Worm (Caenorhabditis elegans) whole organism, L2 larva: ENCODE measurements around the gene msp-31.

Experiments used
- C34F6.9 ChIP-seq: fragments of 150-350 bp; optimal IDR thresholded peaks from 2 replicates; lab custom pipeline; 2014; ENCODE audit warnings: missing biosample characterization, missing genetic modification characterization
- F13H6.1 ChIP-seq: sonication (generic microtip); optimal IDR thresholded peaks from 2 replicates; lab custom pipeline; 2016; ENCODE audit warnings: missing genetic modification characterization, missing compliant biosample characterization
- R02D3.7 ChIP-seq: fragments of 150-350 bp; optimal IDR thresholded peaks from 2 replicates; lab custom pipeline; 2014; ENCODE audit warnings: missing biosample characterization, missing genetic modification characterization
- Y55F3AM.14 ChIP-seq: fragments of 200-800 bp; sonication (Bioruptor generic); optimal IDR thresholded peaks from 2 replicates; lab custom pipeline; 2018; ENCODE audit warnings: mild to moderate bottlenecking, missing genetic modification characterization, missing compliant biosample characterization
- ZK546.5 ChIP-seq: sonication (generic microtip); optimal IDR thresholded peaks from 2 replicates; lab custom pipeline; 2017; ENCODE audit warnings: missing biosample characterization, missing genetic modification characterization
- alr-1 ChIP-seq: fragments of 150-350 bp; optimal IDR thresholded peaks from 2 replicates; lab custom pipeline; 2014; ENCODE audit warnings: missing biosample characterization, missing genetic modification characterization
- aly-2 ChIP-seq: fragments of 150-350 bp; optimal IDR thresholded peaks from 2 replicates; lab custom pipeline; 2014; ENCODE audit warnings: missing biosample characterization, missing genetic modification characterization
- ama-1 ChIP-seq: fragments of 150-350 bp; optimal IDR thresholded peaks from 2 replicates; lab custom pipeline; 2018; ENCODE audit warnings: inconsistent platforms
- blmp-1 ChIP-seq: sonication (generic microtip); optimal IDR thresholded peaks from 2 replicates; lab custom pipeline; 2017; ENCODE audit warnings: missing genetic modification characterization, mild to moderate bottlenecking, missing compliant biosample characterization, antibody characterized with exemption, moderate library complexity; ENCODE audit not compliant: insufficient read depth
- ceh-16 ChIP-seq: fragments of 150-350 bp; optimal IDR thresholded peaks from 2 replicates; lab custom pipeline; 2014; ENCODE audit warnings: missing biosample characterization, missing genetic modification characterization
- ceh-82 ChIP-seq: fragments of 150-350 bp; optimal IDR thresholded peaks from 2 replicates; lab custom pipeline; 2014; ENCODE audit warnings: missing biosample characterization, missing genetic modification characterization
- crh-2 ChIP-seq: sonication (generic microtip); optimal IDR thresholded peaks from 2 replicates; lab custom pipeline; 2017; ENCODE audit warnings: missing biosample characterization, missing genetic modification characterization
- dmd-4 ChIP-seq: sonication (generic microtip); optimal IDR thresholded peaks from 2 replicates; lab custom pipeline; 2017; ENCODE audit warnings: missing biosample characterization, missing genetic modification characterization
- egl-27 ChIP-seq: sonication (generic microtip); optimal IDR thresholded peaks from 3 replicates; lab custom pipeline; 2017; ENCODE audit warnings: missing biosample characterization, missing genetic modification reagents, missing genetic modification characterization
- elt-1 ChIP-seq: fragments of 150-350 bp; optimal IDR thresholded peaks from 2 replicates; lab custom pipeline; 2014; ENCODE audit warnings: missing biosample characterization, missing genetic modification characterization
- elt-3 ChIP-seq: sonication (generic microtip); optimal IDR thresholded peaks from 2 replicates; lab custom pipeline; 2017; ENCODE audit warnings: missing biosample characterization, missing genetic modification characterization
- fos-1 ChIP-seq: fragments of 150-350 bp; optimal IDR thresholded peaks from 2 replicates; lab custom pipeline; 2014; ENCODE audit warnings: missing biosample characterization, missing genetic modification characterization
- gmeb-1 ChIP-seq: fragments of 150-350 bp; optimal IDR thresholded peaks from 2 replicates; lab custom pipeline; 2014; ENCODE audit warnings: missing biosample characterization, missing genetic modification characterization
- lin-11 ChIP-seq: fragments of 150-350 bp; sonication (generic microtip); optimal IDR thresholded peaks from 2 replicates; lab custom pipeline; 2014; ENCODE audit warnings: missing biosample characterization, missing genetic modification characterization, inconsistent platforms, mixed read lengths
- lin-39 ChIP-seq: fragments of 150-350 bp; optimal IDR thresholded peaks from 2 replicates; lab custom pipeline; 2014; ENCODE audit warnings: missing biosample characterization, missing genetic modification reagents, missing genetic modification characterization
- lsy-2 ChIP-seq, 2 experiments: fragments of 150-350 bp in 1 of 2; sonication (generic microtip) in 1 of 2; optimal IDR thresholded peaks; 2 replicates each; lab custom pipeline; 2014 to 2017; ENCODE audit warnings: missing biosample characterization in 2 of 2, missing genetic modification characterization in 2 of 2
- mab-5 ChIP-seq: fragments of 150-350 bp; optimal IDR thresholded peaks from 2 replicates; lab custom pipeline; 2014; ENCODE audit warnings: missing biosample characterization, missing genetic modification characterization
- mbf-1 ChIP-seq: sonication (generic microtip); optimal IDR thresholded peaks from 2 replicates; lab custom pipeline; 2017; ENCODE audit warnings: missing biosample characterization, missing genetic modification characterization
- mdl-1 ChIP-seq, 2 experiments: fragments of 150-350 bp in 1 of 2; sonication (generic microtip) in 1 of 2; optimal IDR thresholded peaks; 2 replicates each; lab custom pipeline; 2017; ENCODE audit warnings: missing biosample characterization in 2 of 2, missing genetic modification characterization in 2 of 2
- nhr-10 ChIP-seq: sonication (generic microtip); optimal IDR thresholded peaks from 2 replicates; lab custom pipeline; 2017; ENCODE audit warnings: missing biosample characterization, missing genetic modification characterization
- nhr-11 ChIP-seq: fragments of 150-350 bp; optimal IDR thresholded peaks from 2 replicates; lab custom pipeline; 2014; ENCODE audit warnings: missing biosample characterization, missing genetic modification characterization
- nhr-12 ChIP-seq: fragments of 150-350 bp; optimal IDR thresholded peaks from 2 replicates; lab custom pipeline; 2014; ENCODE audit warnings: missing biosample characterization, missing genetic modification characterization
- nhr-129 ChIP-seq: fragments of 150-350 bp; optimal IDR thresholded peaks from 2 replicates; lab custom pipeline; 2014; ENCODE audit warnings: missing biosample characterization, missing genetic modification characterization
- nhr-21 ChIP-seq: fragments of 150-350 bp; optimal IDR thresholded peaks from 2 replicates; lab custom pipeline; 2014; ENCODE audit warnings: missing biosample characterization, missing genetic modification characterization
- nhr-23 ChIP-seq: fragments of 150-350 bp; optimal IDR thresholded peaks from 2 replicates; lab custom pipeline; 2014; ENCODE audit warnings: missing biosample characterization, missing genetic modification reagents, missing genetic modification characterization
- nhr-237 ChIP-seq: fragments of 150-350 bp; optimal IDR thresholded peaks from 2 replicates; lab custom pipeline; 2014; ENCODE audit warnings: missing biosample characterization, missing genetic modification characterization
- nhr-25 ChIP-seq: fragments of 150-350 bp; sonication (generic microtip); optimal IDR thresholded peaks from 3 replicates; lab custom pipeline; 2014; ENCODE audit warnings: missing biosample characterization, missing genetic modification characterization
- nhr-6 ChIP-seq: fragments of 150-350 bp; optimal IDR thresholded peaks from 2 replicates; lab custom pipeline; 2014; ENCODE audit warnings: missing biosample characterization, missing genetic modification characterization
- nhr-77 ChIP-seq: fragments of 150-350 bp; optimal IDR thresholded peaks from 2 replicates; lab custom pipeline; 2014; ENCODE audit warnings: missing biosample characterization, missing genetic modification characterization
- peb-1 ChIP-seq: fragments of 150-350 bp; optimal IDR thresholded peaks from 2 replicates; lab custom pipeline; 2014; ENCODE audit warnings: missing biosample characterization, missing genetic modification characterization
- skn-1 ChIP-seq: sonication (generic microtip); optimal IDR thresholded peaks from 2 replicates; lab custom pipeline; 2017; ENCODE audit warnings: missing biosample characterization, missing genetic modification characterization
- sma-3 ChIP-seq: sonication (generic microtip); optimal IDR thresholded peaks from 2 replicates; lab custom pipeline; 2016; ENCODE audit warnings: missing genetic modification reagents, missing genetic modification characterization, missing compliant biosample characterization
- sma-9 ChIP-seq, 2 experiments: fragments of 150-350 bp in 1 of 2; sonication (generic microtip) in 1 of 2; optimal IDR thresholded peaks; 2 replicates each; lab custom pipeline; 2014 to 2016; ENCODE audit warnings: missing genetic modification characterization in 2 of 2, mild to moderate bottlenecking in 1 of 2, missing biosample characterization in 1 of 2, missing compliant biosample characterization in 1 of 2, missing genetic modification reagents in 1 of 2, moderate library complexity in 1 of 2
- unc-39 ChIP-seq: fragments of 150-350 bp; optimal IDR thresholded peaks from 2 replicates; lab custom pipeline; 2014; ENCODE audit warnings: missing biosample characterization, missing genetic modification characterization
- unc-55 ChIP-seq: fragments of 150-350 bp; sonication (generic microtip); optimal IDR thresholded peaks from 3 replicates; lab custom pipeline; 2014; ENCODE audit warnings: missing biosample characterization, missing genetic modification reagents, missing genetic modification characterization
- unc-62 ChIP-seq: fragments of 150-350 bp; optimal IDR thresholded peaks from 2 replicates; lab custom pipeline; 2014; ENCODE audit warnings: missing biosample characterization, missing genetic modification reagents, missing genetic modification characterization
- zag-1 ChIP-seq: fragments of 150-350 bp; optimal IDR thresholded peaks from 2 replicates; lab custom pipeline; 2014; ENCODE audit warnings: missing biosample characterization, missing genetic modification characterization
- ztf-1 ChIP-seq: fragments of 200-800 bp; sonication (Bioruptor generic); conservative IDR thresholded peaks from 2 replicates; pipeline ENCODE4 v1.3.6; 2022; ENCODE audit warnings: missing genetic modification characterization, missing compliant biosample characterization
- ztf-11 ChIP-seq: sonication (generic microtip); optimal IDR thresholded peaks from 2 replicates; lab custom pipeline; 2017; ENCODE audit warnings: missing biosample characterization, missing genetic modification characterization
- ztf-4 ChIP-seq: fragments of 150-350 bp; optimal IDR thresholded peaks from 2 replicates; lab custom pipeline; 2014; ENCODE audit warnings: missing biosample characterization, missing genetic modification characterization

msp-31 gene

DNA sequence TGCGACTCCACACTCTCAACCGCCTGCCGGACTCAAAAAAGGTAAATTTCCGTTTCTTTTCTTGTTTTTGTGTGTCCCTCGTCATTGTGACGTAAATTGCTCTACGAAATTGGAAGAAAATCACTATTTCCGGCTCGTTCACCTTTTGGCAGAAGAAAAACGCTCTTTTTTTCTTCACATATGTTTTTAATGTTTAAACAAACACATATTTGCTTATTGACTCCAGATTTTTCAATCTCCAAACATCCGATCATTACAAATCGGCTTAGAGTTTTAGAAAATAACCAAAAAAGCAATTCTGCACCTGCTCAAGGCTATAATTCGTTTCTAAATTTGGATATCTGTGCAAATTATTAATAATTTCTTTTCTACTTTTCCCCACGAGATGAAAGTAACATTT lies 10.5 kb downstream of the msp-31 start:
- TF ChIP-seq ceh-82 (tag; lab: Kevin White, UChicago) (no peak), fos-1 (tag; lab: Kevin White, UChicago) (no peak), ztf-4 (tag; lab: Kevin White, UChicago) (no peak), skn-1 (tag; lab: Kevin White, UChicago) (no peak), unc-39 (tag; lab: Kevin White, UChicago) (no peak), sma-9 (GFP tag; optimal IDR thresholded peaks at IDR 0.05; lab: Kevin White, UChicago) (no peak), sma-9 (tag; optimal IDR thresholded peaks at IDR 0.05; lab: Kevin White, UChicago) (no peak), nhr-11 (tag; lab: Kevin White, UChicago) (no peak)
- TF ChIP-seq, all 48 proteins: peak for 0

ce11 chrII:4905331-4905730 lies 11.0 kb downstream of the msp-31 start:
- no peak for TF ChIP-seq fos-1 (tag; lab: Kevin White, UChicago)

ce11 chrII:4904778-4905177 lies 11.6 kb downstream of the msp-31 start, which contains the start of gene btbd-10:
Gene btbd-10 (plus strand): TSS chrII:4905008.
- TF ChIP-seq peb-1 (tag; lab: Kevin White, UChicago) (no peak), ama-1 (lab: Kevin White, UChicago) (no peak), nhr-25 (tag; lab: Kevin White, UChicago) (no peak), nhr-237 (tag; lab: Kevin White, UChicago) (no peak), zag-1 (tag; lab: Kevin White, UChicago) (no peak), Y55F3AM.14 (no peak), nhr-10 (no peak), gmeb-1 (no peak), nhr-77 (tag; lab: Kevin White, UChicago) (no peak), ztf-4 (tag; lab: Kevin White, UChicago) (no peak), lin-11 (tag; lab: Kevin White, UChicago) (no peak), ztf-11 (tag; lab: Kevin White, UChicago) (no peak), mbf-1 (no peak), unc-39 (tag; lab: Kevin White, UChicago) (no peak), lsy-2 (tag; optimal IDR thresholded peaks at IDR 0.05; lab: Kevin White, UChicago) (no peak)
- TF ChIP-seq, all 48 proteins: peak for 0

- peak; percentile 89 for TF ChIP-seq nhr-129 (tag; lab: Kevin White, UChicago)
- TF ChIP-seq elt-3: no peak
- TF ChIP-seq mdl-1 (tag; optimal IDR thresholded peaks at IDR 0.05; lab: Kevin White, UChicago): peak; percentile 38 to 59
- TF ChIP-seq unc-39 (tag; lab: Kevin White, UChicago): no peak
- TF ChIP-seq ztf-1 (GFP tag; lab: Robert Waterston, UW): no peak
- no peak for TF ChIP-seq ceh-16 (tag; lab: Kevin White, UChicago)
- peak; percentile 71 for TF ChIP-seq fos-1 (tag; lab: Kevin White, UChicago)
- TF ChIP-seq gmeb-1: peak; percentile 71
- TF ChIP-seq dmd-4 (tag; lab: Kevin White, UChicago): no peak
- TF ChIP-seq ztf-11 (tag; lab: Kevin White, UChicago): no peak
- no peak for TF ChIP-seq unc-62
- peak; percentile 87 for TF ChIP-seq crh-2 (tag; lab: Kevin White, UChicago)
- no peak for TF ChIP-seq ceh-82 (tag; lab: Kevin White, UChicago)
- TF ChIP-seq R02D3.7 (tag; lab: Kevin White, UChicago): no peak
- TF ChIP-seq nhr-11 (tag; lab: Kevin White, UChicago): no peak
- TF ChIP-seq ztf-4 (tag; lab: Kevin White, UChicago): peak; percentile 39
- TF ChIP-seq ama-1 (lab: Kevin White, UChicago): peak; percentile 59
- peak; percentile 31 for TF ChIP-seq nhr-21
- TF ChIP-seq F13H6.1 (tag; lab: Kevin White, UChicago): peak; percentile 76
- TF ChIP-seq nhr-237 (tag; lab: Kevin White, UChicago): no peak
- TF ChIP-seq blmp-1 (tag; lab: Kevin White, UChicago): no peak
- no peak for TF ChIP-seq ZK546.5 (tag; lab: Kevin White, UChicago)
- no peak for TF ChIP-seq nhr-23 (tag; lab: Kevin White, UChicago)
- TF ChIP-seq nhr-77 (tag; lab: Kevin White, UChicago): no peak
- peak; percentile 41 for TF ChIP-seq lin-11 (tag; lab: Kevin White, UChicago)
- no peak for TF ChIP-seq egl-27 (tag; lab: Kevin White, UChicago)
- no peak for TF ChIP-seq sma-3 (GFP tag; lab: Kevin White, UChicago)
- peak; percentile 69 for TF ChIP-seq nhr-25 (tag; lab: Kevin White, UChicago)
- TF ChIP-seq unc-55 (GFP tag; lab: Kevin White, UChicago): peak; percentile 93
- peak; percentile 6 for TF ChIP-seq nhr-6 (tag; lab: Kevin White, UChicago)
- no peak for TF ChIP-seq aly-2
- TF ChIP-seq Y55F3AM.14: no peak
- peak; percentile 25 for TF ChIP-seq mab-5 (tag; lab: Kevin White, UChicago)
- peak; percentile 51 for TF ChIP-seq zag-1 (tag; lab: Kevin White, UChicago)
- no peak for TF ChIP-seq alr-1 (tag; lab: Kevin White, UChicago)
- no peak for TF ChIP-seq skn-1 (tag; lab: Kevin White, UChicago)
- peak; percentile 92 for TF ChIP-seq C34F6.9 (tag; lab: Kevin White, UChicago)
- no peak for TF ChIP-seq nhr-12 (tag; lab: Kevin White, UChicago)
- no peak for TF ChIP-seq lin-39 (tag; lab: Kevin White, UChicago)
- peak in 1 of 2 experiments; percentile 83 for TF ChIP-seq lsy-2 (tag; optimal IDR thresholded peaks at IDR 0.05; lab: Kevin White, UChicago)
- TF ChIP-seq peb-1 (tag; lab: Kevin White, UChicago): no peak
- TF ChIP-seq mbf-1: no peak
- TF ChIP-seq elt-1 (tag; lab: Kevin White, UChicago): no peak
Observed at ce11 chrII:4904277-4904676, 12.1 kb downstream of the msp-31 start.
